Worm (Caenorhabditis elegans) whole organism, L2 larva: ENCODE data around the gene F28C6.9.

Source experiments
- C34F6.9 ChIP-seq: fragments of 150-350 bp; optimal IDR thresholded peaks from 2 replicates; lab custom pipeline; 2014; ENCODE audit warnings: missing biosample characterization, missing genetic modification characterization
- F13H6.1 ChIP-seq: sonication (generic microtip); optimal IDR thresholded peaks from 2 replicates; lab custom pipeline; 2016; ENCODE audit warnings: missing genetic modification characterization, missing compliant biosample characterization
- R02D3.7 ChIP-seq: fragments of 150-350 bp; optimal IDR thresholded peaks from 2 replicates; lab custom pipeline; 2014; ENCODE audit warnings: missing biosample characterization, missing genetic modification characterization
- Y55F3AM.14 ChIP-seq: fragments of 200-800 bp; sonication (Bioruptor generic); optimal IDR thresholded peaks from 2 replicates; lab custom pipeline; 2018; ENCODE audit warnings: mild to moderate bottlenecking, missing genetic modification characterization, missing compliant biosample characterization
- ZK546.5 ChIP-seq: sonication (generic microtip); optimal IDR thresholded peaks from 2 replicates; lab custom pipeline; 2017; ENCODE audit warnings: missing biosample characterization, missing genetic modification characterization
- alr-1 ChIP-seq: fragments of 150-350 bp; optimal IDR thresholded peaks from 2 replicates; lab custom pipeline; 2014; ENCODE audit warnings: missing biosample characterization, missing genetic modification characterization
- aly-2 ChIP-seq: fragments of 150-350 bp; optimal IDR thresholded peaks from 2 replicates; lab custom pipeline; 2014; ENCODE audit warnings: missing biosample characterization, missing genetic modification characterization
- ama-1 ChIP-seq: fragments of 150-350 bp; optimal IDR thresholded peaks from 2 replicates; lab custom pipeline; 2018; ENCODE audit warnings: inconsistent platforms
- blmp-1 ChIP-seq: sonication (generic microtip); optimal IDR thresholded peaks from 2 replicates; lab custom pipeline; 2017; ENCODE audit warnings: missing genetic modification characterization, mild to moderate bottlenecking, missing compliant biosample characterization, antibody characterized with exemption, moderate library complexity; ENCODE audit not compliant: insufficient read depth
- ceh-82 ChIP-seq: fragments of 150-350 bp; optimal IDR thresholded peaks from 2 replicates; lab custom pipeline; 2014; ENCODE audit warnings: missing biosample characterization, missing genetic modification characterization
- crh-2 ChIP-seq: sonication (generic microtip); optimal IDR thresholded peaks from 2 replicates; lab custom pipeline; 2017; ENCODE audit warnings: missing biosample characterization, missing genetic modification characterization
- dmd-4 ChIP-seq: sonication (generic microtip); optimal IDR thresholded peaks from 2 replicates; lab custom pipeline; 2017; ENCODE audit warnings: missing biosample characterization, missing genetic modification characterization
- egl-27 ChIP-seq: sonication (generic microtip); optimal IDR thresholded peaks from 3 replicates; lab custom pipeline; 2017; ENCODE audit warnings: missing biosample characterization, missing genetic modification reagents, missing genetic modification characterization
- elt-1 ChIP-seq: fragments of 150-350 bp; optimal IDR thresholded peaks from 2 replicates; lab custom pipeline; 2014; ENCODE audit warnings: missing biosample characterization, missing genetic modification characterization
- fos-1 ChIP-seq: fragments of 150-350 bp; optimal IDR thresholded peaks from 2 replicates; lab custom pipeline; 2014; ENCODE audit warnings: missing biosample characterization, missing genetic modification characterization
- gmeb-1 ChIP-seq: fragments of 150-350 bp; optimal IDR thresholded peaks from 2 replicates; lab custom pipeline; 2014; ENCODE audit warnings: missing biosample characterization, missing genetic modification characterization
- lin-11 ChIP-seq: fragments of 150-350 bp; sonication (generic microtip); optimal IDR thresholded peaks from 2 replicates; lab custom pipeline; 2014; ENCODE audit warnings: missing biosample characterization, missing genetic modification characterization, inconsistent platforms, mixed read lengths
- lin-13 ChIP-seq: fragments of 150-350 bp; optimal IDR thresholded peaks from 2 replicates; lab custom pipeline; 2014; ENCODE audit warnings: missing biosample characterization, missing genetic modification reagents, missing genetic modification characterization
- lsy-2 ChIP-seq, 2 experiments: fragments of 150-350 bp in 1 of 2; sonication (generic microtip) in 1 of 2; optimal IDR thresholded peaks; 2 replicates each; lab custom pipeline; 2014 to 2017; ENCODE audit warnings: missing biosample characterization in 2 of 2, missing genetic modification characterization in 2 of 2
- mbf-1 ChIP-seq: sonication (generic microtip); optimal IDR thresholded peaks from 2 replicates; lab custom pipeline; 2017; ENCODE audit warnings: missing biosample characterization, missing genetic modification characterization
- mdl-1 ChIP-seq, 2 experiments: fragments of 150-350 bp in 1 of 2; sonication (generic microtip) in 1 of 2; optimal IDR thresholded peaks; 2 replicates each; lab custom pipeline; 2017; ENCODE audit warnings: missing biosample characterization in 2 of 2, missing genetic modification characterization in 2 of 2
- nhr-11 ChIP-seq: fragments of 150-350 bp; optimal IDR thresholded peaks from 2 replicates; lab custom pipeline; 2014; ENCODE audit warnings: missing biosample characterization, missing genetic modification characterization
- nhr-12 ChIP-seq: fragments of 150-350 bp; optimal IDR thresholded peaks from 2 replicates; lab custom pipeline; 2014; ENCODE audit warnings: missing biosample characterization, missing genetic modification characterization
- nhr-21 ChIP-seq: fragments of 150-350 bp; optimal IDR thresholded peaks from 2 replicates; lab custom pipeline; 2014; ENCODE audit warnings: missing biosample characterization, missing genetic modification characterization
- nhr-237 ChIP-seq: fragments of 150-350 bp; optimal IDR thresholded peaks from 2 replicates; lab custom pipeline; 2014; ENCODE audit warnings: missing biosample characterization, missing genetic modification characterization
- nhr-25 ChIP-seq: fragments of 150-350 bp; sonication (generic microtip); optimal IDR thresholded peaks from 3 replicates; lab custom pipeline; 2014; ENCODE audit warnings: missing biosample characterization, missing genetic modification characterization
- nhr-77 ChIP-seq: fragments of 150-350 bp; optimal IDR thresholded peaks from 2 replicates; lab custom pipeline; 2014; ENCODE audit warnings: missing biosample characterization, missing genetic modification characterization
- skn-1 ChIP-seq: sonication (generic microtip); optimal IDR thresholded peaks from 2 replicates; lab custom pipeline; 2017; ENCODE audit warnings: missing biosample characterization, missing genetic modification characterization
- sma-9 ChIP-seq, 2 experiments: fragments of 150-350 bp in 1 of 2; sonication (generic microtip) in 1 of 2; optimal IDR thresholded peaks; 2 replicates each; lab custom pipeline; 2014 to 2016; ENCODE audit warnings: missing genetic modification characterization in 2 of 2, mild to moderate bottlenecking in 1 of 2, missing biosample characterization in 1 of 2, missing compliant biosample characterization in 1 of 2, missing genetic modification reagents in 1 of 2, moderate library complexity in 1 of 2
- unc-39 ChIP-seq: fragments of 150-350 bp; optimal IDR thresholded peaks from 2 replicates; lab custom pipeline; 2014; ENCODE audit warnings: missing biosample characterization, missing genetic modification characterization
- unc-62 ChIP-seq: fragments of 150-350 bp; optimal IDR thresholded peaks from 2 replicates; lab custom pipeline; 2014; ENCODE audit warnings: missing biosample characterization, missing genetic modification reagents, missing genetic modification characterization
- zag-1 ChIP-seq: fragments of 150-350 bp; optimal IDR thresholded peaks from 2 replicates; lab custom pipeline; 2014; ENCODE audit warnings: missing biosample characterization, missing genetic modification characterization
- ztf-4 ChIP-seq: fragments of 150-350 bp; optimal IDR thresholded peaks from 2 replicates; lab custom pipeline; 2014; ENCODE audit warnings: missing biosample characterization, missing genetic modification characterization

F28C6.9 gene

DNA sequence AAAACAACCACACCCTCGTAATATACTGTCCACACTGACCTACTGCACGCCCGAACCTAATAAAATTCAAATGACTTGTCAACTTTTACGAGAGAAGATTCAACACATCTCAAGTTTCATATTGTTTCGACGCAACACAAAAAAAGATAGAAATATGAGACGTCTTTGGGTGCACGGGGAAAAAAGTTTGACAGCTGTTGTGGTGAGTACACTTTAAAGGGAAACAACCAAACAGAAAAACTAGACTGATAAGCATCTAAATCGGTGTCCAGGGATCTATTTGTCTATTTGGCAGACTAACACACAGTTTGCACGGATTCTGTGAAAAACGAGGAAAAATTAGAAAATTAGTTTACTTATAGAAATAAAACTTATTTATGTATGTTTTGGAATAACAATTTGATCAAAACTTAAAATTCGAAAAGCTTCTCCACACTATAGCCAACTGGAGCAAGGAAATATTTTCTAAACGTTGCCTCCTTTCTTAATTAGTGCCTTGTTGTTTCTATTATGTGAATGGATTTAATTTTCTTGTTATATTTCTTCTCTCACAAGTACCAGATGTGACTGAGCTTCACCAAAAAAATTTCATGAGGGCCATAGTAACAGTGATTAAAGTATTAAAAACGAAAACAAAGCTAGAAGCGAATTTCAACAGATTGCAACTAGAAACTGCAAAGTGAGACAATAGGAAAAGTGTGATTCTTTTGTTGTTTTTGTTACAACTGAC is 33.8 kb upstream of the F28C6.9 start:
- TF ChIP-seq alr-1 (tag; lab: Kevin White, UChicago) (no peak), ama-1 (no peak), ZK546.5 (no peak), fos-1 (tag; lab: Kevin White, UChicago) (no peak), F13H6.1 (tag; lab: Kevin White, UChicago) (peak; percentile 20)
- TF ChIP-seq, all 48 proteins: peak for 1

DNA sequence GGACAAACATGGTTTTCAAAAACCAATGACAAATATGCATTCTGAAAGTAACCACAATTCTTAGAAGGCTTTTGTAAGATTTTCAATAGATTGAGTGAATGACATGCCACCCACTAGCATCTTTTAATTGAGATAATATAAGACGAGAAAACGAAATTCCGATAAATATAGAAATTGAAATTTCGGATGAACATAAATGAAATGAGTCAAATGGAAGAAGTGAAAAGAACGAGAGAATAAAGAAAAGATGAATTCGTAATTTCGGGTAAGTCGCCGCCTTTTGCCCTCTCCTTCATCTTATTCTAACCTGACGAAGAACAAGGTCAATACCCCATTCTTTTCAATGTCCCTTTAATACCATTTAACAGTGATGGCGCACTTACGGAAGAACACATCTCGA is 32.4 kb upstream of the F28C6.9 start:
- no peak for TF ChIP-seq nhr-237 (tag; lab: Kevin White, UChicago)
- TF ChIP-seq ceh-82, result no peak
- no peak for TF ChIP-seq dmd-4 (tag; lab: Kevin White, UChicago)
- TF ChIP-seq gmeb-1 (tag; lab: Kevin White, UChicago), result no peak
- no peak for TF ChIP-seq sma-9 (GFP tag; optimal IDR thresholded peaks at IDR 0.05; lab: Kevin White, UChicago)
- TF ChIP-seq sma-9 (tag; optimal IDR thresholded peaks at IDR 0.05; lab: Kevin White, UChicago), result no peak
- TF ChIP-seq mbf-1 (tag; lab: Kevin White, UChicago), result no peak
- no peak for TF ChIP-seq ztf-4 (tag; lab: Kevin White, UChicago)
- TF ChIP-seq lin-11 (tag; lab: Kevin White, UChicago), result no peak
- TF ChIP-seq unc-62 (GFP tag; lab: Kevin White, UChicago), result no peak
- no peak for TF ChIP-seq skn-1 (tag; lab: Kevin White, UChicago)
- TF ChIP-seq ZK546.5, result no peak
- TF ChIP-seq lin-13 (GFP tag; lab: Kevin White, UChicago), result no peak
- TF ChIP-seq R02D3.7 (tag; lab: Kevin White, UChicago), result no peak
- TF ChIP-seq blmp-1, result no peak
- no peak for TF ChIP-seq Y55F3AM.14
- no peak for TF ChIP-seq nhr-21 (tag; lab: Kevin White, UChicago)
- TF ChIP-seq aly-2 (tag; lab: Kevin White, UChicago), result no peak
- TF ChIP-seq lsy-2 (tag; optimal IDR thresholded peaks at IDR 0.05; lab: Kevin White, UChicago), result no peak

DNA sequence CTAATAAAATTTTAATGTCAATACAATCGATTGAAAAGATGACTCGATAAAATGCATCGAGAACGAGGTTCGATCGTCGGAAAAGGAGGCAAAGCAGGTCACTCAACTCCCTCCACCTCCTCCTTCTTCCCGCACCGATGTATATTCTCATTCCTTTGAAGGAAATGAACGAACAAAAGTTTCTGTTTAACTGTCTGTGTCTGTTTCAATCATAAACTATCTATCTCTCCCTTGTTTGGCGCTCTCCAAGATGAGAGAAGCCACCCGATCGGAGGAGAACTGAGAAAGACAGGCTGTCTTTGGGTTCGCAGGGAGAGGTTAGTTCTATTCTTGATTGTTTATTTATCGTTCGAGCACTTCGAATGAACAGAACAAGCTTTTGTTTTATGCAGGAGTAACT is 31.1 kb upstream of the F28C6.9 start, which contains the start of gene D2085.7:
Gene D2085.7 (plus strand): TSS at position 251 of the 400 bp plus-strand sequence.
- TF ChIP-seq ama-1 (no peak), fos-1 (tag; lab: Kevin White, UChicago) (peak; percentile 63)

ce11 chrII:8640503-8640902 is 30.5 kb upstream of the F28C6.9 start:
- TF ChIP-seq C34F6.9 (tag; lab: Kevin White, UChicago) (peak; percentile 5), nhr-12 (tag; lab: Kevin White, UChicago) (no peak), fos-1 (tag; lab: Kevin White, UChicago) (peak; percentile 84), crh-2 (tag; lab: Kevin White, UChicago) (peak; percentile 24), ZK546.5 (no peak)

ce11 chrII:8639553-8639952 is 29.6 kb upstream of the F28C6.9 start:
- TF ChIP-seq nhr-77 (no peak), zag-1 (no peak), lin-11 (tag; lab: Kevin White, UChicago) (no peak), sma-9 (GFP tag; optimal IDR thresholded peaks at IDR 0.05; lab: Kevin White, UChicago) (no peak), sma-9 (tag; optimal IDR thresholded peaks at IDR 0.05; lab: Kevin White, UChicago) (no peak), dmd-4 (tag; lab: Kevin White, UChicago) (no peak), nhr-11 (tag; lab: Kevin White, UChicago) (no peak), nhr-21 (tag; lab: Kevin White, UChicago) (no peak), lin-13 (GFP tag; lab: Kevin White, UChicago) (no peak), C34F6.9 (tag; lab: Kevin White, UChicago) (no peak), unc-39 (tag; lab: Kevin White, UChicago) (no peak), F13H6.1 (tag; lab: Kevin White, UChicago) (no peak), egl-27 (tag; lab: Kevin White, UChicago) (no peak)
- TF ChIP-seq, all 48 proteins: peak for 0

DNA sequence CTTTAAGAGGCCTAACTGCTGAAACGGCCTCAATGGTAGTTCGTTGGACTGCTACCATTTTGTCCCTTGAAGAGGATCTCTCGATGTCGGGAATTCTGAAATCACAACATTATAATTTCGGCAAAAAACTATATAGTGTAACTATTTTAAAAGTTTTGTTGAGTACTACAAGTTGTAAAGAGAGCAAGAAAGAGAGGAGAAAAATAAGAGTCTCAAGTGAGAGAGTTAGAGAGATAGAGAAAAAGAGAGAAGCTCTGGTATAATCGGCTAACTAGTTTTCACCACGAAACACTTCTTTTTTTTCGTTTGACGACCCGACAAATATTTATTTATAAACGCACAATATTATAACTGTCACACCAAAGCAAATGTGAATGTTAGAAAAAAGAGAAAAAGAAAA is 27.6 kb upstream of the F28C6.9 start, which contains the start of gene vab-9:
Gene vab-9 (minus strand): TSS at position 101 of the 400 bp plus-strand sequence.
- TF ChIP-seq gmeb-1 (tag; lab: Kevin White, UChicago) (no peak), elt-1 (tag; lab: Kevin White, UChicago) (no peak), mdl-1 (tag; optimal IDR thresholded peaks at IDR 0.05; lab: Kevin White, UChicago) (no peak), nhr-25 (tag; lab: Kevin White, UChicago) (no peak)
